Worm (Caenorhabditis elegans): ENCODE measurements around the gene decr-1.2.

decr-1.2 gene

DNA sequence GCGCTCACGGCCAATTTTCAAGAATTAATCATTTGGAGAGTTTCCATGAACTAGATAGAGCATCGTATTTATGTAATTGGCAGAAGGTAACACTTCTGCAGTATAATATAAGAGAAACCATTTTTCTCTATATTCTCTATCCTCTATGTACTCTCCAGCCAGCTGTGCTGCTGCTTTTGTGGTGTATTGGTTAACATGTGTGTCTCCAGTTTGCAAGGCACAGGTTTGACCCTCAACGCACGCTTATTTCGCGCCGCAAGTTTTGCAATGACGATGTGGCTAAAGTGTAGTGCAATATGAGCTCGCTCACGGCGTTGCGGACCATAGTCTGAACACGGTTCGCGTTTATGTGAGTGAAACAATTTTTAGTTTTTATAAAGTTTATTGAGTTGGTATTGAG is 1.6 kb downstream of the decr-1.2 start (continued):
- TF ChIP-seq mec-3 (tag; optimal IDR thresholded peaks at IDR 0.05; ENCODE audit: borderline replicate concordance) (no peak), pag-3 (tag; optimal IDR thresholded peaks at IDR 0.05; ENCODE audit: borderline replicate concordance) (peak; percentile 27), pha-2 (tag; optimal IDR thresholded peaks at IDR 0.05) (peak; percentile 89), ref-2 (tag; optimal IDR thresholded peaks at IDR 0.05) (no peak), pros-1 (tag; optimal IDR thresholded peaks at IDR 0.05) (no peak), lim-6 (tag; optimal IDR thresholded peaks at IDR 0.05) (no peak), ceh-22 (tag; optimal IDR thresholded peaks at IDR 0.05) (no peak), zip-5 (tag; optimal IDR thresholded peaks at IDR 0.05) (peak; percentile 33), fax-1 (tag; optimal IDR thresholded peaks at IDR 0.05) (peak; percentile 72), pax-1 (tag; optimal IDR thresholded peaks at IDR 0.05) (no peak), ztf-16 (tag; optimal IDR thresholded peaks at IDR 0.05) (peak; percentile 75), F13H6.1 (tag; optimal IDR thresholded peaks at IDR 0.05) (peak; percentile 46), sox-2 (GFP tag; IDR thresholded peaks at IDR 0.05) (peak; percentile 74), hlh-13 (GFP tag; optimal IDR thresholded peaks at IDR 0.05) (peak; percentile 82), sdc-2 (tag; optimal IDR thresholded peaks at IDR 0.05) (peak; percentile 63), ahr-1 (tag; optimal IDR thresholded peaks at IDR 0.05) (peak; percentile 75), eyg-1 (tag; optimal IDR thresholded peaks at IDR 0.05) (peak; percentile 83), madf-2 (tag; optimal IDR thresholded peaks at IDR 0.05) (peak; percentile 67), npax-4 (tag; optimal IDR thresholded peaks at IDR 0.05) (peak; percentile 55), ceh-18 (tag; optimal IDR thresholded peaks at IDR 0.05) (peak; percentile 56), ceh-14 (tag; optimal IDR thresholded peaks at IDR 0.05) (peak; percentile 59), ttx-3 (tag; optimal IDR thresholded peaks at IDR 0.05) (peak; percentile 84), sox-4 (tag; optimal IDR thresholded peaks at IDR 0.05) (peak; percentile 84), C08G9.2 (tag; optimal IDR thresholded peaks at IDR 0.05) (peak; percentile 63), C38D4.7 (GFP tag; optimal IDR thresholded peaks at IDR 0.05) (peak; percentile 78), ceh-45 (GFP tag; IDR thresholded peaks at IDR 0.05) (peak; percentile 76; the same call in 1 of the 2 replicates), hlh-30 (tag; optimal IDR thresholded peaks at IDR 0.05; ENCODE audit: insufficient read depth) (peak; percentile 11), hlh-15 (tag; optimal IDR thresholded peaks at IDR 0.05) (peak; percentile 61), nhr-232 (tag; optimal IDR thresholded peaks at IDR 0.05) (peak; percentile 65), K09A11.1 (tag; optimal IDR thresholded peaks at IDR 0.05; ENCODE audit: insufficient read depth) (peak; percentile 54), odd-2 (tag; optimal IDR thresholded peaks at IDR 0.05) (peak; percentile 23), elt-2 (tag; optimal IDR thresholded peaks at IDR 0.05) (peak; percentile 92), ceh-9 (tag; optimal IDR thresholded peaks at IDR 0.05) (peak; percentile 33), nfya-1 (tag; optimal IDR thresholded peaks at IDR 0.05) (peak; percentile 51), K02D7.2 (tag; optimal IDR thresholded peaks at IDR 0.05) (peak; percentile 85), ceh-6 (GFP tag; optimal IDR thresholded peaks at IDR 0.05) (peak; percentile 87), hlh-6 (tag; optimal IDR thresholded peaks at IDR 0.05) (peak; percentile 85), unc-3 (GFP tag; conservative IDR thresholded peaks at IDR 0.05) (peak; percentile 71; the same call in 1 of the 2 replicates), unc-3 (tag; optimal IDR thresholded peaks at IDR 0.05) (peak; percentile 75), pqm-1 (tag; optimal IDR thresholded peaks at IDR 0.05) (peak; percentile 49), unc-86 (tag; optimal IDR thresholded peaks at IDR 0.05) (peak; percentile 80), pha-4 (tag; optimal IDR thresholded peaks at IDR 0.05) (no peak)

DNA sequence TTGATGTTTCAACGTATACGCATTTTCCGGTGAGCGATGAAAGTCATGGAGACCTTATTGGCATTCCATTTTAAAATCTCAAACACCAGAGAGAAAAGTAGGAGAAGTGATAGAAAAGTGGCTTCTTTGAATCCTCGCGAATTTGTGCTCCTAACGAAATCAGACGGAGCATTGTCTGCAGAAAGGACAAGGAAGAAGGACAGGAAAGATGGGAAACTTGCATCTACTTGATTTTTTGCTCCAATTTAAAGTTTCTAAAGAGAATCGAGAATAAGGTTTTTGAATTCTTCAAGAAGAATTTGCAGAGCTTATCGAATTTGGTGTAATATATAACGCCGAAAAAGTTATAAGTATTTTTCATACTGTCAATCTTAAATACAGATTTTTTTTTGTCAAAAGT is 5.7 kb downstream of the decr-1.2 start:
- TF ChIP-seq ceh-9 (tag; optimal IDR thresholded peaks at IDR 0.05) (no peak), syd-9 (tag; optimal IDR thresholded peaks at IDR 0.05) (no peak), unc-42 (tag; optimal IDR thresholded peaks at IDR 0.05) (peak; percentile 81), ets-4 (tag; optimal IDR thresholded peaks at IDR 0.05) (no peak), nfya-1 (tag; optimal IDR thresholded peaks at IDR 0.05) (no peak), hlh-15 (tag; optimal IDR thresholded peaks at IDR 0.05) (no peak), ceh-2 (tag; optimal IDR thresholded peaks at IDR 0.05) (no peak), mec-3 (tag; optimal IDR thresholded peaks at IDR 0.05; ENCODE audit: borderline replicate concordance) (no peak)

Measured in whole organism, late embryonic.